Fruit fly (Drosophila melanogaster) ovary, adult (tissue): Measurements from ENCODE around the gene CG12541.

Experiments
- CG17801 ChIP-seq: fragments of 200-800 bp; optimal IDR thresholded peaks from 2 replicates; lab custom pipeline; 2019; ENCODE audit warnings: missing biosample characterization, mild to moderate bottlenecking, missing genetic modification characterization, moderate library complexity; ENCODE audit not compliant: partially characterized antibody

CG12541 gene

DNA sequence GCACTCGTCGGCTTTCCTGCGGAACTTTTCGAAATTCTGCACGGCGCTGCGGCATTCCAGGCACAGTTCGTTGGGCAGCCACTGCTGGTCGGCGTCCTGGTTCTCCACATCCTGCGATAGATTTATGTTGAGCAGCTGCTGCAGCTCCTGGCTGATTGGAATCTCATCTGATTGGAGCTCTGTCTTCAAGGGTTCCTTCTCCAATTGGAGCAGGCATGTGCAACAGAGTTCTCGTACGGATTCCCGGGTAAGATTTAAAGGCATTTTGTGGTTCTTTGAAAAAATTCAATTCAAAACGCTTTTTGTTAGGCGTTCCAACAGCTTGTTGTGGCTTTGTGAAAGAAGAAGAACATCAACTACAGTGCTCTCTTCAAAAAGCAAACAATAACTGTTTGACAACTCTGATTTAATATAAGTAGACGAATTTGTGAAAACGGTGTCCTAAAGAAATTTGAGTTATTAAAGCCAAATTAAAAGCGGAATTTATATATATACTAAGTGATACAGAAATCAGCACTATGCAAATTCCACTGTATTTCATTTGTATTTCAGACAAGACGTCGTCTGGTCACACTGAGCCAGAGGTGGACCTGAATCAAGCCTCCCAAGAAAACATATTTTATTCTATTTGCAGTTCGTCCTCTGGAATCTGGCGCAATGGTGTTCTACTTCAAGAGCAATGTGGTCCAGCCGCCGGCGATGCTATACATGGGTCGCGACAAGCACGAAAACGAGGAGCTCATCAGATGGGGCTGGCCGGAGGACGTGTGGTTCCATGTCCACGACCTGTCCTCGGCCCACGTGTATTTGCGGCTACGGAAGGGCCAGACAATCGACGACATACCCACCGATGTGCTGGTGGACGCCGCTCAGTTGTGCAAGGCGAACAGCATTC is 52.3 kb downstream of the CG12541 start, which contains the start of the genes CG3032 and CG4593:
Gene CG3032, minus strand, starts transcription at position 562 of the 895 bp plus-strand sequence.
Gene CG4593, plus strand, starts transcription at position 568 of the 895 bp plus-strand sequence.
- TF ChIP-seq CG17801 (GFP tag; lab: Kevin White, UChicago), result peak; percentile 90

DNA sequence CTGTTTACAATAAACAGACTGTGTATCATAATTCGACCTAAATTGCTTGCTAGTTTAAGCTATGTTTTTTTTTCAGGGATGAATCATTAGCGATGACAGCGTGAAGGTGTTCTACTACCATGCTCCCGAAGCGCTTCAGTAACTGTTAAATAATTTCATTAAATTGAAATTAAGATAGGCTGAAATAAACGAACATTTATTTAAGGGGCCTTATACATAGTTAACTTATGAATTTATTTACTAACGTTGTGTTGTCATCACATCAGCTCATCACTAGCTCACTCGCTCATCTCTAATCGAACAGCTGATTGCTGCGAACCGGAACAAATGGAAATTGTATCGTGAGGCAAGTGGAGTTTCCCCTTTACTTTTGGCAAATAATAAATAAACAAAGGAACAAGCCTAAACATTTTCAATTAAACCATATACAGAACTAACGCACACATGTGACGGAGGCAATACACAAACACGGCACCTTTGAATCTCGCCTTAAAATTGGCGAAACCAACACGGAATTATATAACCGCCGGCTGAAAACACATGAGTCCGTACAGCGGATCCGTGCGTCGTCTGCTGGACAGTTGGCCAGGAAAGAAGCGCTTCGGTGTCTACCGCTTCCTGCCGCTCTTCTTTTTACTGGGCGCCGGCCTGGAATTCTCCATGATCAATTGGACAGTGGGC is 54.6 kb downstream of the CG12541 start, which contains the start of the genes cm, sloth1 and sloth2:
Gene cm, minus strand, starts transcription at position 83 of the 681 bp plus-strand sequence.
Gene sloth1, plus strand, starts transcription at position 295 of the 681 bp plus-strand sequence.
Gene sloth2, plus strand, starts transcription at position 295 of the 681 bp plus-strand sequence.
- TF ChIP-seq CG17801 (GFP tag; lab: Kevin White, UChicago), result peak; percentile 92

DNA sequence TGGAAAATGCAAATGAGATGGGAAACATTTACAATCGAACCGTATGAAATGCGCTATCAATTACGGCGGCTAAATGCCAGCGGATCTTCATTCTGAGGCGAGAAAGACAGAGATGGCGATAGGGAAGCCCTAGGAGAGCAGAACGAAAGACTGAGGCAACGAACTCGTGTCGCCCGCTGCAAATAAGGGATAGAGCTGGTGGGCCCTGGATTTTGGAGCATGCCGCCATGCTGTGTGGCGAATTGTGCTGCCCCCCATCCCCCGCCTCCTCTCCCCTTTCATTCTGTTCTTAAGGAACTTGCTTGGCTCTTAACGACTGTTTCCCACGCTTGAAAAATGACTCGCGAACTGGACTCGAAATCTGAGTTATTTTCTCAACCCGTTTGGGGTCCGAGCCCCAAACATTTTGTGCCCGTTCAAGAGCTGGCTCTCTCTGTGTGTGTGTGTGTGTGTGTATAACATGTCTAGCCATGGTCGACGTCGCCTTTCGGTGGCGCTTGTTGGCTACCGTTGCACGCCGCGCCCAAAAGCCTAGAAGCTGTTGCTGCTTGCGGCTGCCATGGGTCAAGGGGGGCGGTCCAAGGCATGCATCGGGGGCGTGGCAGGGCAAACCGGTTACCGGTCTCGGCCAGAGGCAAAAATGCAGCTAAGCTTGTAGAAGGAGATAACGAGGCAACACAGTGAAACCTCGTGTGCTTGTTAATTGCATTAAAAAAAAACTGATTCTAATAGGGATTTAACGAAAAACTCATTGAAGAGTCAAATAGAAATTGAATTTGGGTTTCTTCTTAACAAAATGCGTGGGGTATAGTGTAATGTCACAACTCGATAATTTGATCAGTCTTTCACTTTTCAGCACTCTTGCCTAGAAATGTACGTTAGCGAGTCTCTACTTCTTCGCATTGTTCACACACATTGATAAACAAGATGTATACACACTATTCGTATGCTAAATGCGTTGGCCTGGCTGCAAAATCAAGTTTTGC is 57.5 kb downstream of the CG12541 start:
- no peak for TF ChIP-seq CG17801 (GFP tag; lab: Kevin White, UChicago)

DNA sequence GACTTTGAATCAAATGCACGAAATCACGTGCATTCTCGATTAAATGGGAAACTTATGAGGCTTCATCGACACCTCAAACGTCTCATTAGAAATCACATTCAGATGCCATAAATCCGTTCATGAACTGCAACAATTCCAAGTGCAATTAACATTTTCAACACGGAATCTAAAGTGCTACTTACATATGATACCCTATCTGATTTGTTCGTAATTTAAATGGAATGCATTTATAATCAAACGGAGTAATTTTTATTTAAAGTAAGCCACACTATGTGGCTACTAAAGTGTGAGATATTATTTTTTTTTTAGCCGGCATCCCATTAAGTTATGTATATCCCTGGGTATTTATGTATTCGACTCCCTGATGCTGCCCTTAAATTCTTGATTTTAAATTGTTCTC is 58.2 kb downstream of the CG12541 start:
- no peak for TF ChIP-seq CG17801 (GFP tag; lab: Kevin White, UChicago)

DNA sequence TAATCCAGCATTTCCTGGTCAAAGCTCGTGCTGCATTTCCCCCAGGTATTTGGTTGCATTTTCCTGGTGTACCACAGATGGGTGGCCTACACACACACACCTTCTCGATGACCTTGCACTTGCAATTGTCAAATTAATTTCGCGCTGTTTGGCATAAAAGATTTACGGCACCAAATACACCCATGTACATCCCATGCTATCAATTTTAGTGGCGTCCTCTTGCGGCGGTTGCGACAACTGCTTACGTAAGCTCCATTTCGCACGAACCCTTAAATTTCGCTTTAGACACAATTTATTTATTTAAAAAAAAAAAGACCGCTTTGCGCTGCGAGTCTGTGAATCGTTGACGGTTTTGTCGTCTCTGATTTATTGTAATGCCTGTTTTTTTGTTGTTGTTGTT is 60.4 kb downstream of the CG12541 start:
- TF ChIP-seq CG17801 (GFP tag; lab: Kevin White, UChicago), result no peak

DNA sequence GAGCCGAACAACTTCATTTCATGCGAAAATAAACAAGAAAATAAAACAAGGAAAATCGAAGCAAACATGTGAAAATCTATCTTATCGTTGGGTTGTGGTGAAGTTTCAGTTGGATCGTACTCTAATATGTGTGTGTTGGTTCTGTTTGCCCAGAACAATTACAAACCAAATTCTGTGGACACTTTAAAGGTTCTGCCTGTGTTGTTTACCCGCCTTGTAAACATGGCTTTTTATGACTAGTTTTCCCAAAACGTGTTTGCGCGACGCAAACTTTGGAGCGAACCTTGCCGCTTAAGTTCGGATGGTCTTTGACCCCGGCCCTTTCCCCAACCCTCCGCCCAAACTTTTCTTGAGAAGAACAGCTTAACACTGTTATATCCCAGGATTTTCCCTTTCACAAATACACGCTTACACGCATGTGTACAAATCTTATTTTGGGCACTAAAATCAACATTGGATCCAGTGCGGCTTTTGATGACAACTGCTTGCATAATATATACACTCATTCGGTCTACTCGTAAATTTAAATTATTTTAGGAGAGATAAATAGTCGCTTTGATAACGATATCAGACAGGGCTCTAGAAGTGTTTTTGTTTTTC is 61.7 kb downstream of the CG12541 start:
- TF ChIP-seq CG17801 (GFP tag; lab: Kevin White, UChicago), result no peak

DNA sequence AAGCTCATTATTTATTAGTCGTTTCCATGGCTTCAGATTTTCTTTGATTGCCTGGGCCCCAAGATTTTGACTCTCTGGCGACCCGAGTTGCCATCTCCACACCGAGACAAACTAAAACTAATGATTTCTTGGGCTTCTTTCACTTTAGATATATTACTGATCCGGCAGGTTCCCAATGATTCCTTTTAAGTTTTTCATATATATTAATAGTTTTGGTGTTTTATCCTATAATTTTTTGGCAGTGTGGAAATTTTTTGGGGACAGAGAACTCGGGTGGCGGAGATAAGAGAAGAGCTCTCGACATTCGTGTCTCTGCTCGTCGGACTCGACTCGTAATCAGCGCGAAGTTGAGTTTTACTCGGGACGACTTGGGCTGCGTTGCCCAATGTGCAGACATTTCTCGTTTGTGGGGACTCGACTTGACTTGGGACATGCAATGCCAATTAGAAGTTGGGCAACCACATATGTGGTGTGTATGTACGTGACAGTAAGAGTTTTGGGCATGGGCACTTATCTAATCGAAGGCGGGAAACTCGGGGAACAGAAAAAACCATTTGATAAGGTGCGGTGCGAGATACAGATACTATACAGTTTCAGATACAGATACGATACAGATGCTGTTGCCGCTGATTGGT is 64.6 kb downstream of the CG12541 start:
- no peak for TF ChIP-seq CG17801 (GFP tag; lab: Kevin White, UChicago)

DNA sequence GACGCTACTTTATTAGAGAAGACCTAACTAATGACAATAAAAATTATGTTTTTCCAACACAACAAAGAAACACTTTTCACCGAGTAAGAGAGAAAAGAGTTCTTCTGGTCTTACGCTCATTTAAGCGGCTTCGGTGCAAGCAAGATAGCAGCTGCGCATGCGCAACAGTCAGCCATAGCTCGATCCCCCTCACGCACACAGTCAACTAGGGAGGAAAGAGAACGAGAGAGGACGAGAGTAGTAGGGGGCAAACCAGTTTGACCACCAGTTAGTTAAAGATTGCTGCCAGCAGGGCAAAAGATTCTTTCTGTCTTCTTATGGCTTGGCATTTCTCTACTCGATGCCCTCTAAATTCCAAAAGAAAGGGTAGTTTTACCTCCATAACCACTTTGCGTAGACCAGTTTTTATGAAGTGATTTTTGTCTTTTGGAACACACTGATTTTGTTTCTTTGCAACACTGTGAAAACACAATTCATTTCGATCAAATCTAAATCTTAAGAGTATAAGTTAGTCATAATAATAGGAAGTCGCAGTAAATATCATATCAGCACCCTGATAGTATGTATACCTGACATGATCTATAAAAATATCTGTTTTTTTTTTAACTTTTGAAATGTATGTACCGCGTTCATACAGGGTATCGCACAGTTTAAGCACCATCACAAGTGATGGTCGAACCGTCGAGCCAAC is 65.3 kb downstream of the CG12541 start:
- no peak for TF ChIP-seq CG17801 (GFP tag; lab: Kevin White, UChicago)

DNA sequence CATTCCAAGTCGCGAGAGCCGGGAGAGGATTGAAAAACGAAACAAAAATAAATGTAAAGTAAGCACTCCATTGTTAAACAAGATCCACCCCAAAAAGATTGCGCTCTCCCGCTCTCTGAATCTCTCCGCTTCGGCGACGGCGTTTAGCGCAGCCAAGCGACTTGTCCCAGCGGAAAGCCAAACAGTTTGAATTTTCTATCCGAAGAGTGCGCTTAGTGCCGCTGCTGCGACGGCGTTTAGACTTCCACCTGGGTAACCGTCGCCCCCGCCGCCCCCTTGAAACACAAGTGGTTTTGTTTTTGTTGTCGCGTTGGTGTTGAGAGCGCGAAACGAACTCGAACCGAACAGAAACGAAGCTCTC is 67.4 kb downstream of the CG12541 start, which contains the start of gene Inx2:
Gene Inx2, plus strand, starts transcription at position 181 of the 361 bp plus-strand sequence.
- peak; percentile 85 for TF ChIP-seq CG17801 (GFP tag; lab: Kevin White, UChicago)

DNA sequence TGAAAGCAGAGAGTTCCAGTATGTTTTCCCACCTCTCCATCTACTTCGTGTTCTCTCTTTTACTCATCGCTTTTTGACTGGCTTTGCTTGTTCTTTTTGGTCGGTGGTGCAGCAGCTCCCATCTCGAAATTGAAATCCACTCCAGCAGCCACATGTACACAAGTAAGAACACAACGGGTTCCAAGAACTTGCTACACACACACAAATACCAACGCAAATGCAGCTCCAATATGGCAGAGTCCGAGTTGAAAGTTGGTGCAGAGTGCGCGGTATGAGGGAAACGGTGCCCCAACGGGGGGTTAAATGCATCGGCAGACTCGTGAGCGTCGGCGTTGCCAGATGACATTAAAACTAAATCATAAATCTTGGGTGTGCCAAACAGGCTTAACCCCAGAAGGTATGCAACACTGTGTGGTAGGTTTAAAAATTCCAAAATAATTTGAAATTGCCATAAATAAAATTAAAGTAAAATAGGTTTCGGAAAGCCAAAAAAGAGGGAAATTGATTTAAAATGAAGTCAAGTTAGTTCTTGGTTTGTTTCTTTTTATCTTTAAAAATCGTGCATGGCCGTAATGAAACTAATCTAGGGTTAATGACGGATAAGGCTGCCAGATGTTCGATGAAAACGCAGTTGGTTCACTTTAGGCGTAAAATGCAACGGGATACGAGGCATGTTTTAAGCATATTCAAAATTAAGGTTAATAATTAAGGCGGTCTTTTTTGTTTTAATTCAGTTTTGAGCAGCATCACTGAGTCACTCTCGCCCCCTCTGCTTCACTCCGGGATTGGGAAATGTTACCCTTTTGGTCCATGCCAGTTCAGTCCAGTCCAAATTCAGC is 68.0 kb downstream of the CG12541 start:
- peak; percentile 22 for TF ChIP-seq CG17801 (GFP tag; lab: Kevin White, UChicago)

DNA sequence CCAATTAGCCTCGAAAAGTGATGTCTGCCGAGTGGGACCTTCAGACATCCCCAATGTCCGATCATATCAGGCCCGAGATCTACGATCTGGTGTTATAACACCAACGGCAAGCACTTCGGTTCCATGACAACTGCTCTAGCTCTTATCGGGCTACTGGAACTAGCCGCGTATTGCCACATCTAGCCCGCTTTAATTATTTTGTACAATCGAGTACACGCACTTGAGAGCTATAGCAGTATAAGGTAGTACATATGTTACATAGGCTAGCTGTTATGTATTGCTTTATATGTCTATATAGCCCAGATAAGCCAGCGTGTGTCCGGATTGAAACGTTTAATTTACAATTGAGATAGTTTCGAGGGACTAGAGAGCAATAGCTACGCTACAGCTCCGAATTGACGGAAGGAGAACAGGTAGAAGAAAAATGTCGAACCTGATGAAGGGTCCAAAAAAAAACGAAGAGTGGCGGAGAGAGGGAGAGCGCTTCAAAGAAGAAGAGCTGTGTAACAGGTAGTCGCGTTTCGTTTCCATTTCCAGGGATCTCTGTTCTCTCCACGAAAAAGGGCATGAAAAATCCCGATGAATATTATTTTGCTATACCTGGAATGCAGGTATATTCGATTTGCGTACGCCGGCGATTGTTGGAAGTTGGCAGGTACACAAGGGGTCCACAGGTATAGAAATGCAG is 68.7 kb downstream of the CG12541 start:
- no peak for TF ChIP-seq CG17801 (GFP tag; lab: Kevin White, UChicago)
